Worm (Caenorhabditis elegans): ENCODE data around the gene F14D7.14.

Gene F14D7.14

ce11 chrV:14312695-14313094 is 3.0 kb downstream of the F14D7.14 start, which contains the start of gene F14D7.8:
Gene F14D7.8 (minus strand): TSS chrV:14312795.
- TF ChIP-seq T23F11.4 (GFP tag; optimal IDR thresholded peaks at IDR 0.05): no peak
- no peak for TF ChIP-seq madf-2 (tag; optimal IDR thresholded peaks at IDR 0.05)
- no peak for TF ChIP-seq elt-4 (tag; optimal IDR thresholded peaks at IDR 0.05)
- no peak for TF ChIP-seq ceh-19 (GFP tag; optimal IDR thresholded peaks at IDR 0.05)
- no peak for TF ChIP-seq hlh-6 (tag; optimal IDR thresholded peaks at IDR 0.05)
- TF ChIP-seq dmd-4 (tag; optimal IDR thresholded peaks at IDR 0.05; ENCODE audit: borderline replicate concordance): no peak
- no peak for TF ChIP-seq pax-1 (tag; optimal IDR thresholded peaks at IDR 0.05)
- TF ChIP-seq hlh-8 (tag; optimal IDR thresholded peaks at IDR 0.05): no peak
- no peak for TF ChIP-seq npax-4 (tag; optimal IDR thresholded peaks at IDR 0.05)
- TF ChIP-seq ceh-24 (tag; optimal IDR thresholded peaks at IDR 0.05): no peak
- no peak for TF ChIP-seq ceh-30 (tag; optimal IDR thresholded peaks at IDR 0.05)
- TF ChIP-seq rnt-1 (tag; optimal IDR thresholded peaks at IDR 0.05): no peak
- no peak for TF ChIP-seq ceh-9 (tag; optimal IDR thresholded peaks at IDR 0.05)

- no peak for TF ChIP-seq pqm-1 (tag; optimal IDR thresholded peaks at IDR 0.05)
- no peak for TF ChIP-seq ceh-6 (GFP tag; optimal IDR thresholded peaks at IDR 0.05)
- no peak for TF ChIP-seq ttx-3 (tag; optimal IDR thresholded peaks at IDR 0.05)
- no peak for TF ChIP-seq T23F11.4 (GFP tag; optimal IDR thresholded peaks at IDR 0.05)
- TF ChIP-seq ceh-30 (tag; optimal IDR thresholded peaks at IDR 0.05): no peak
- TF ChIP-seq odd-2 (tag; optimal IDR thresholded peaks at IDR 0.05): no peak
Measured at ce11 chrV:14314236-14314635, 4.5 kb downstream of the F14D7.14 start, which contains the start of gene F47B8.1. Gene F47B8.1 (minus strand): TSS chrV:14314336.

DNA sequence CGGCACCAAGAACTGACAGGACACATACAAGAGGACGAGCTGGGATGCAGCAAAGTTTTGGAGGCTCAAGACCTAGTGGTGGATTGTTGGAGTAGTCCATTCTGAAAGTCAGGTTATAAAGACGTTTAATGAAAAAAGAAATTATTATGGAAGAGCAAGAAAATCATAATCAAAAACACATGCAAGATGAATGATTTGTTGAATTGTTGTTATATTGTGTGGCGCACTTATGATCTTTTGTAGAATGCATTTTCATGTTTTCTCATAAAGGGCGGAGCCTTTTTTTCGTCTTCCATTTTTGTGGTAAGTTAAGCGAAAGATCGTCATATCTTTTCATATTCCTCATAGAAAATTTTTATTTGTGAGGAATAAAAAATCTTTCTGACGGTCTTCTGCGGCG is 6.8 kb downstream of the F14D7.14 start, which contains the start of gene F47B8.2:
Gene F47B8.2 (minus strand): TSS at position 101 of the 400 bp plus-strand sequence.
- TF ChIP-seq pha-2 (tag; optimal IDR thresholded peaks at IDR 0.05) (no peak), hlh-30 (tag; optimal IDR thresholded peaks at IDR 0.05; ENCODE audit: insufficient read depth) (no peak), ceh-19 (GFP tag; optimal IDR thresholded peaks at IDR 0.05) (no peak), K09A11.1 (tag; optimal IDR thresholded peaks at IDR 0.05; ENCODE audit: insufficient read depth) (no peak), ztf-16 (tag; optimal IDR thresholded peaks at IDR 0.05) (no peak), ceh-31 (tag; optimal IDR thresholded peaks at IDR 0.05) (no peak), pag-3 (tag; optimal IDR thresholded peaks at IDR 0.05; ENCODE audit: borderline replicate concordance) (no peak), F13H6.1 (tag; optimal IDR thresholded peaks at IDR 0.05) (no peak), nhr-11 (tag; optimal IDR thresholded peaks at IDR 0.05) (no peak), sox-4 (tag; optimal IDR thresholded peaks at IDR 0.05) (no peak), che-1 (tag; optimal IDR thresholded peaks at IDR 0.05) (no peak), unc-42 (tag; optimal IDR thresholded peaks at IDR 0.05) (no peak), hlh-8 (tag; optimal IDR thresholded peaks at IDR 0.05) (no peak), nfya-1 (tag; optimal IDR thresholded peaks at IDR 0.05) (no peak), ceh-30 (tag; optimal IDR thresholded peaks at IDR 0.05) (no peak), rnt-1 (tag; optimal IDR thresholded peaks at IDR 0.05) (no peak), ceh-22 (tag; optimal IDR thresholded peaks at IDR 0.05) (no peak), ama-1 (optimal IDR thresholded peaks at IDR 0.05) (no peak)

ce11 chrV:14317204-14317603 is 7.5 kb downstream of the F14D7.14 start:
- TF ChIP-seq gmeb-2 (tag; optimal IDR thresholded peaks at IDR 0.05) (no peak), ceh-48 (tag; optimal IDR thresholded peaks at IDR 0.05) (no peak), ama-1 (optimal IDR thresholded peaks at IDR 0.05) (no peak), hlh-15 (tag; optimal IDR thresholded peaks at IDR 0.05) (no peak), odd-2 (tag; optimal IDR thresholded peaks at IDR 0.05) (no peak), dmd-4 (tag; optimal IDR thresholded peaks at IDR 0.05; ENCODE audit: borderline replicate concordance) (no peak), ceh-45 (GFP tag; IDR thresholded peaks at IDR 0.05) (no peak), C38D4.7 (GFP tag; optimal IDR thresholded peaks at IDR 0.05) (no peak)

All from whole organism, late embryonic.